Worm (Caenorhabditis elegans): ENCODE results near the gene K03D3.5.

K03D3.5 gene

DNA sequence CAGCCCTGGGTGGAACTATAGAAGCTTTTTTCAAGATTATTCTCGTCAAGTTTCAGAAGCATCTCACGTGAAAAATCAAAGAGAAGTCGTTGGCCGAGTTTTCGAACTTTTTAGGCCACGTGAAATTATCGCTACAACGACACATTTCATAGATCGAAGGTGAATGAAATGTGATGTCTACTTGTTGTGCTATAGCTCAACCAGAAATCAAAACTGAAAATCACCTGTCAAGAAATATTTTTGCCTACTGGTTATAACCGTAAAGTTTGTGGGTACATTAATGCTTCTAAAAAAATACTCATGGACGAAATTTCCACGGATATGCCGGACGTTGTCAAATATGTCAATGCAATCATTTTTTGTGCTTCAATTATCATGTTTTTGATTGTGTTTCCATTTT is 14.7 kb upstream of the K03D3.5 start, which contains the start of gene srz-38:
Gene srz-38 (plus strand): TSS at position 301 of the 400 bp plus-strand sequence.
- TF ChIP-seq nhr-90 (tag; optimal IDR thresholded peaks at IDR 0.05; ENCODE audit: poor library complexity) (no peak), tlp-1 (tag; optimal IDR thresholded peaks at IDR 0.05) (no peak), lin-35 (GFP tag; optimal IDR thresholded peaks at IDR 0.05) (no peak), F16B12.6 (tag; optimal IDR thresholded peaks at IDR 0.05) (no peak), C04F5.9 (tag; optimal IDR thresholded peaks at IDR 0.05) (no peak), nhr-77 (tag; optimal IDR thresholded peaks at IDR 0.05) (no peak), nhr-11 (tag; optimal IDR thresholded peaks at IDR 0.05) (no peak), nhr-12 (tag; optimal IDR thresholded peaks at IDR 0.05) (no peak), sup-37 (GFP tag; optimal IDR thresholded peaks at IDR 0.05) (no peak), rnt-1 (tag; optimal IDR thresholded peaks at IDR 0.05) (no peak)

DNA sequence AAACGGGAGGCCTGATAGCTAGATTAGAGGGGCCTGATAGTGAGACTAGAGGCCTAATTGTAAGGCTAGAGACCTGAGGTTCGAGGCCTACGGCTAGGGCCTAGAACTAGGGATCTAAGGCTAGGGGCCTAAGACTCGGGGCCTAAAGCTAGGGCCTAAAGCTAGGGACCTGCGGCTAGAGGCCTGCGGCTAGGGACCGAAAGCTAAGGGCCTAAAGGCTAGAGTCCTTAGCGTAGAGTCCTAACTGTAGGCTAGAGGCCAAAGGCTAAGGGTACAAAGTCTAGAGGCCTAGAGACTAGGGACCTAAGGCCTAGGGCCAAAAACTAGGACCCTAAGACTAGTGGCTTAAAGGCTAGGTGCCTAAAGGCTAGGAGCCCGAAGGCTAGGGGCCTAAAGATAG is 12.8 kb upstream of the K03D3.5 start:
- TF ChIP-seq nhr-84 (tag; optimal IDR thresholded peaks at IDR 0.05) (no peak), elt-2 (tag; optimal IDR thresholded peaks at IDR 0.05) (no peak), ceh-88 (GFP tag; IDR thresholded peaks at IDR 0.05) (no peak), F16B12.6 (tag; optimal IDR thresholded peaks at IDR 0.05) (no peak), ceh-63 (GFP tag; optimal IDR thresholded peaks at IDR 0.05) (no peak), rnt-1 (tag; optimal IDR thresholded peaks at IDR 0.05) (no peak), ceh-90 (tag; optimal IDR thresholded peaks at IDR 0.05) (no peak), C34B4.2 (tag; optimal IDR thresholded peaks at IDR 0.05) (no peak), sox-4 (tag; optimal IDR thresholded peaks at IDR 0.05) (no peak), nhr-77 (tag; optimal IDR thresholded peaks at IDR 0.05) (no peak), nhr-71 (tag; optimal IDR thresholded peaks at IDR 0.05) (no peak), lin-39 (tag; optimal IDR thresholded peaks at IDR 0.05) (no peak), lin-14 (GFP tag; optimal IDR thresholded peaks at IDR 0.05) (no peak), skn-1 (tag; optimal IDR thresholded peaks at IDR 0.05) (no peak), zag-1 (tag; optimal IDR thresholded peaks at IDR 0.05) (no peak), lir-3 (tag; optimal IDR thresholded peaks at IDR 0.05; ENCODE audit: poor library complexity) (no peak), ceh-8 (GFP tag; optimal IDR thresholded peaks at IDR 0.05) (no peak), ama-1 (optimal IDR thresholded peaks at IDR 0.05) (no peak), irx-1 (tag; optimal IDR thresholded peaks at IDR 0.05) (no peak), sptf-1 (tag; optimal IDR thresholded peaks at IDR 0.05) (no peak)

DNA sequence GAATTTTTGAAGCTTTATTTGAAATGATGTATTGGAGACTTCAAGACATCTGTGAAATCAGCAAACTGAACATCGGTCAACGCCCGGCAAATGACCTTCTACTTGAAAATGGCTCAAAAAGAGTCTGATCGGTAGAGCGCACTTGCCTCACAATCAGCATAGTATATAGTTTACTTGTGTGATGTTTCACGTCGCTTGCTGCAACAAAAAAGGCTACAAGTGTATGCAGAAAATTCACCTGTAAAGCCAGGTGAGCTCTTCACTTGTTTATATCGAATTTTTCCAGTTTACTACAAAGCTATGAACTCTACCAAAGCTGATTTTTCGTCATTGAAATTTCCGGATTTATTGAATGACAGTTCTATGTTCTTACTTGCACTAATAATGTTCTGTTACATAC is 12.3 kb upstream of the K03D3.5 start, which contains the start of gene srz-71:
Gene srz-71 (plus strand): TSS at position 301 of the 400 bp plus-strand sequence.
- TF ChIP-seq C04F5.9 (tag; optimal IDR thresholded peaks at IDR 0.05) (no peak), isw-1 (GFP tag; IDR thresholded peaks at IDR 0.05) (no peak), nhr-237 (tag; optimal IDR thresholded peaks at IDR 0.05) (no peak), nhr-76 (tag; optimal IDR thresholded peaks at IDR 0.05) (no peak), pag-3 (tag; optimal IDR thresholded peaks at IDR 0.05; ENCODE audit: borderline replicate concordance, insufficient read depth) (no peak), lin-13 (GFP tag; optimal IDR thresholded peaks at IDR 0.05) (no peak), efl-3 (GFP tag; optimal IDR thresholded peaks at IDR 0.05) (no peak), elt-3 (tag; optimal IDR thresholded peaks at IDR 0.05) (no peak), sup-37 (GFP tag; optimal IDR thresholded peaks at IDR 0.05) (no peak), unc-98 (GFP tag; IDR thresholded peaks at IDR 0.05) (no peak), nhr-47 (tag; optimal IDR thresholded peaks at IDR 0.05) (no peak), unc-62 (GFP tag; optimal IDR thresholded peaks at IDR 0.05) (no peak)

DNA sequence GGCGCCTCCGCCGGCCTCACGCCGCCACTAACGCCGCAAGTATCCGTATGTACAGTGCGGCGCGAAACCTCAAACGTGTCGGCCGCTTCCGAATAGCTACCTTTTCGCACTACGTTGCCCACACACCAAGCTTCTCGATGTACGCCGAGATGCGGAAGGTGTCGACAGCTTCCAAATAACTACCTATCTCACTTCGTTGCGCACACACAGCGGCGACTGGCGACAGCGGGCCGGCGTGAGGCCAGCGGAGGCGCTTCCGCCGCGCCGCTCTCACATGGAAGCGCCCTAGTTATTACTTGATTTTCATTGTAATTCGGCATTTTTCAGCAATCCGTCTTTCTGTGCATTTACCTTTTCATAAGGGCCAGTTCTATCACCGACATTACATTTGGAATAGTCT is 10.2 kb upstream of the K03D3.5 start:
- no peak for TF ChIP-seq ceh-8 (GFP tag; optimal IDR thresholded peaks at IDR 0.05)
- TF ChIP-seq pag-3 (tag; optimal IDR thresholded peaks at IDR 0.05; ENCODE audit: borderline replicate concordance, insufficient read depth) = no peak
- no peak for TF ChIP-seq mab-9 (GFP tag; IDR thresholded peaks at IDR 0.05)
- TF ChIP-seq egl-13 (tag; optimal IDR thresholded peaks at IDR 0.05) = no peak
- no peak for TF ChIP-seq lir-3 (tag; optimal IDR thresholded peaks at IDR 0.05; ENCODE audit: poor library complexity)
- TF ChIP-seq lsy-2 (tag; optimal IDR thresholded peaks at IDR 0.05) = no peak
- TF ChIP-seq mdl-1 (tag; optimal IDR thresholded peaks at IDR 0.05) = no peak
- TF ChIP-seq lin-14 (GFP tag; optimal IDR thresholded peaks at IDR 0.05) = no peak
- TF ChIP-seq aly-2 (tag; optimal IDR thresholded peaks at IDR 0.05) = no peak
- TF ChIP-seq ama-1 (optimal IDR thresholded peaks at IDR 0.05) = no peak
- TF ChIP-seq sptf-1 (tag; optimal IDR thresholded peaks at IDR 0.05) = no peak
- TF ChIP-seq sup-37 (GFP tag; optimal IDR thresholded peaks at IDR 0.05) = no peak
- no peak for TF ChIP-seq unc-130 (tag; optimal IDR thresholded peaks at IDR 0.05)
- TF ChIP-seq efl-3 (GFP tag; optimal IDR thresholded peaks at IDR 0.05) = no peak
- no peak for TF ChIP-seq dpl-1 (GFP tag; optimal IDR thresholded peaks at IDR 0.05)
- no peak for TF ChIP-seq C04F5.9 (tag; optimal IDR thresholded peaks at IDR 0.05)
- no peak for TF ChIP-seq swsn-7 (tag; optimal IDR thresholded peaks at IDR 0.05)
- TF ChIP-seq blmp-1 (tag; optimal IDR thresholded peaks at IDR 0.05) = no peak
- TF ChIP-seq hlh-4 (tag; optimal IDR thresholded peaks at IDR 0.05) = no peak
- TF ChIP-seq grh-1 (GFP tag; IDR thresholded peaks at IDR 0.05) = no peak

All from whole organism, L1 larva.